Fruit fly (Drosophila melanogaster): Measurements from ENCODE around the gene inaF-D.

DNA sequence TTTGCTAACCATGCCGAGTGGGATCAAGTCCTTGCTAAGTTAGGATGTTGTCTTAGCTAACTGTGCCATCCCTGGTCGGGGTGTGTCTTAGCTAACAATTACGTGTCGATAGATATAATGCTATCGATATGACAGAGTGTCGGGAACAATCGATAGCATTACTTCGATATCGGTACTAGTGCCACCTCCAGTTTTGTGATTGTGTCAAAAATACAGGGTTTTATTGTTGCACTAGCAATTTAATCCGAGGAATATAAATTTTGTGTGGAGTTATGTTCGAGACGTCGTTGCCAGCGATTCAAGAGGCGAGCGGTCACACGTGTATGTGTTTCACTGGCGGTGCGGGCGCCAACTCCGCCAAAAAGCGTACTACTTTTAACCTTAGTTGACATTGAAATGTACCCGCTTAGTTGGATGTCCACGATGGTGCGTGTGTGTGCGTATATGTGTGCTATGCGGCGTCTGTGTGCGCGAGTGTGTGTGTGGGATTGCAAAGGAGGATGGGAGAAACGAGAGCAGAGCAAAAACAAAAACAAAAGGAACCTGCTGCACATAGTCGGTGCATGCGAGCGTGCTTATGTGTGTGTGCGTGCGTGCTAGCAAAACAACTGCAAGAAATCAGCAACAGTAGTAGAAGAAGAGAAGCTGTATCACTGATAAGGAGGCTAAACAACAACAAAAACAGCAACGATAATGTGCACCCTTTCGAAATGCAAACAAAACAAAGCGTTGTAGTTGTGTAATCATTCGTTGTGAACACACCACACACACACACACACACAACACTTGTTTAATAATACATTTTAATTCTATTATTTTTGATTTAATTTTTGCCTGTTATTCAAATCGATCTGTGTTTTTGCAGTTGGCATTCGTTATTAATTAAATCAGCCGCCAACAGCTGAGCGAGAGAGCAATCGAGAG lies 33.7 kb downstream of the inaF-D start, which contains the start of gene PhKgamma:
- TF ChIP-seq Dll (optimal IDR thresholded peaks at IDR 0.05) (no peak), pan (optimal IDR thresholded peaks at IDR 0.05) (no peak), usp (GFP tag; optimal IDR thresholded peaks at IDR 0.05) (no peak), psq (optimal IDR thresholded peaks at IDR 0.05) (no peak)

Measured in whole organism.